Worm (Caenorhabditis elegans) whole organism, L4/young adult: ENCODE measurements around the gene F01D5.5.

Experiments used
- W03F9.2 ChIP-seq: fragments of 150-350 bp; optimal IDR thresholded peaks from 2 replicates; lab custom pipeline; 2014; ENCODE audit warnings: missing biosample characterization, missing genetic modification characterization
- dao-5 ChIP-seq: sonication (generic microtip); optimal IDR thresholded peaks from 2 replicates; lab custom pipeline; 2016; ENCODE audit warnings: missing genotype, missing genetic modification characterization, moderate library complexity, missing compliant biosample characterization

ce11 chrII:14045235-14045634 is 43.1 kb upstream of the F01D5.5 start:
- no peak for TF ChIP-seq dao-5
- TF ChIP-seq W03F9.2 (tag; lab: Kevin White, UChicago): no peak
